Worm (Caenorhabditis elegans) whole organism, L4 larva: Measurements from ENCODE around the gene jamp-1.

Experiments used
- D1046.2 ChIP-seq: fragments of 200-800 bp; sonication (Bioruptor generic); IDR thresholded peaks from 2 replicates; pipeline ENCODE4 v1.3.6; 2022; ENCODE audit warnings: missing genetic modification characterization, missing compliant biosample characterization
- F37D6.2 ChIP-seq: sonication (generic microtip); optimal IDR thresholded peaks from 2 replicates; lab custom pipeline; 2016; ENCODE audit warnings: mild to moderate bottlenecking, missing genetic modification characterization, missing compliant biosample characterization
- R02D3.7 ChIP-seq: fragments of 150-350 bp; sonication (generic microtip); optimal IDR thresholded peaks from 3 replicates; lab custom pipeline; 2014; ENCODE audit warnings: missing biosample characterization, missing genetic modification characterization
- ZK546.5 ChIP-seq, 2 experiments: sonication (generic microtip); optimal IDR thresholded peaks; 2 replicates each; lab custom pipeline; 2017; ENCODE audit warnings: missing biosample characterization in 2 of 2, missing genetic modification characterization in 2 of 2
- aly-2 ChIP-seq: sonication (generic microtip); optimal IDR thresholded peaks from 2 replicates; lab custom pipeline; 2018; ENCODE audit warnings: missing biosample characterization, missing genetic modification characterization
- arid-1 ChIP-seq: fragments of 200-800 bp; sonication (Bioruptor generic); conservative IDR thresholded peaks from 2 replicates; pipeline ENCODE4 v1.3.6; 2022; ENCODE audit warnings: missing genetic modification reagents, missing genetic modification characterization, missing compliant biosample characterization
- attf-4 ChIP-seq: sonication (generic microtip); optimal IDR thresholded peaks from 3 replicates; lab custom pipeline; 2017; ENCODE audit warnings: missing biosample characterization, missing genetic modification characterization
- ceh-20 ChIP-seq: fragments of 200-800 bp; sonication (Bioruptor generic); IDR thresholded peaks from 2 replicates; pipeline ENCODE4 v1.3.6; 2022; ENCODE audit warnings: missing genetic modification reagents, missing genetic modification characterization, missing compliant biosample characterization
- ceh-82 ChIP-seq: sonication (generic microtip); optimal IDR thresholded peaks from 2 replicates; lab custom pipeline; 2017; ENCODE audit warnings: missing biosample characterization, missing genetic modification characterization
- ctbp-1 ChIP-seq: fragments of 200-800 bp; sonication (Bioruptor generic); IDR thresholded peaks from 2 replicates; pipeline ENCODE4 v1.3.6; 2022; ENCODE audit warnings: missing genetic modification reagents, missing genetic modification characterization, missing compliant biosample characterization
- duxl-1 ChIP-seq: sonication (generic microtip); optimal IDR thresholded peaks from 2 replicates; lab custom pipeline; 2016; ENCODE audit warnings: mild to moderate bottlenecking, missing genetic modification characterization, moderate library complexity, missing compliant biosample characterization; ENCODE audit not compliant: poor library complexity
- dve-1 ChIP-seq: sonication (generic microtip); optimal IDR thresholded peaks from 2 replicates; lab custom pipeline; 2017; ENCODE audit warnings: antibody characterized with exemption, mild to moderate bottlenecking, missing genetic modification characterization, missing compliant biosample characterization; ENCODE audit not compliant: insufficient read depth
- egl-43 ChIP-seq: fragments of 200-800 bp; sonication (Bioruptor generic); IDR thresholded peaks from 2 replicates; pipeline ENCODE4 v1.3.6; 2022; ENCODE audit warnings: missing genetic modification reagents, missing genetic modification characterization, missing compliant biosample characterization
- fos-1 ChIP-seq: fragments of 150-350 bp; optimal IDR thresholded peaks from 2 replicates; lab custom pipeline; 2014; ENCODE audit warnings: missing biosample characterization, missing genetic modification characterization
- hlh-11 ChIP-seq: fragments of 200-800 bp; sonication (Bioruptor generic); optimal IDR thresholded peaks from 2 replicates; lab custom pipeline; 2018; ENCODE audit warnings: mild to moderate bottlenecking, missing genetic modification characterization, missing compliant biosample characterization
- lim-7 ChIP-seq: fragments of 200-800 bp; sonication (Bioruptor generic); IDR thresholded peaks from 2 replicates; pipeline ENCODE4 v1.3.6; 2022; ENCODE audit warnings: missing genetic modification characterization, missing compliant biosample characterization
- lin-39 ChIP-seq: fragments of 150-350 bp; optimal IDR thresholded peaks from 2 replicates; lab custom pipeline; 2014; ENCODE audit warnings: missing biosample characterization, missing genetic modification reagents, missing genetic modification characterization
- madf-5 ChIP-seq, 2 experiments: fragments of 200-800 bp; sonication (Bioruptor generic); IDR thresholded peaks; 2 replicates each; pipeline ENCODE4 v1.3.6; 2022; ENCODE audit warnings: missing compliant biosample characterization in 2 of 2, missing genetic modification characterization in 2 of 2
- mdl-1 ChIP-seq, 2 experiments: fragments of 150-350 bp in 1 of 2; sonication (generic microtip) in 1 of 2; optimal IDR thresholded peaks; 2 replicates each; lab custom pipeline; 2014 to 2017; ENCODE audit warnings: missing biosample characterization in 2 of 2, missing genetic modification characterization in 2 of 2
- mdt-29 ChIP-seq: fragments of 200-800 bp; sonication (Bioruptor generic); IDR thresholded peaks from 2 replicates; pipeline ENCODE4 v1.3.6; 2022; ENCODE audit warnings: missing genetic modification reagents, missing genetic modification characterization, missing compliant biosample characterization
- mes-2 ChIP-seq: sonication (generic microtip); optimal IDR thresholded peaks from 2 replicates; lab custom pipeline; 2016; ENCODE audit warnings: missing genotype, mild to moderate bottlenecking, missing genetic modification characterization, missing compliant biosample characterization; ENCODE audit not compliant: poor library complexity, severe bottlenecking
- mxl-2 ChIP-seq: fragments of 200-800 bp; sonication (Bioruptor generic); conservative IDR thresholded peaks from 2 replicates; pipeline ENCODE4 v1.3.6; 2022; ENCODE audit warnings: missing genetic modification reagents, missing genetic modification characterization, missing compliant biosample characterization
- nhr-10 ChIP-seq: fragments of 150-350 bp; optimal IDR thresholded peaks from 2 replicates; lab custom pipeline; 2014; ENCODE audit warnings: missing biosample characterization, missing genetic modification characterization
- nhr-237 ChIP-seq: sonication (generic microtip); optimal IDR thresholded peaks from 2 replicates; lab custom pipeline; 2017; ENCODE audit warnings: missing biosample characterization, missing genetic modification characterization
- nhr-48 ChIP-seq: sonication (generic microtip); optimal IDR thresholded peaks from 2 replicates; lab custom pipeline; 2016; ENCODE audit warnings: mild to moderate bottlenecking, missing genetic modification characterization, missing compliant biosample characterization
- nhr-76 ChIP-seq: fragments of 150-350 bp; optimal IDR thresholded peaks from 2 replicates; lab custom pipeline; 2014; ENCODE audit warnings: missing biosample characterization, missing genetic modification characterization
- php-3 ChIP-seq: fragments of 200-800 bp; sonication (Bioruptor generic); IDR thresholded peaks from 2 replicates; pipeline ENCODE4 v1.3.6; 2022; ENCODE audit warnings: missing genetic modification reagents, missing genetic modification characterization, missing compliant biosample characterization
- pqm-1 ChIP-seq: sonication (generic microtip); optimal IDR thresholded peaks from 2 replicates; lab custom pipeline; 2017; ENCODE audit warnings: missing biosample characterization, missing genetic modification characterization
- sdz-12 ChIP-seq: fragments of 200-800 bp; sonication (Bioruptor generic); optimal IDR thresholded peaks from 2 replicates; lab custom pipeline; 2018; ENCODE audit warnings: mild to moderate bottlenecking, missing genetic modification characterization, missing compliant biosample characterization
- skn-1 ChIP-seq: fragments of 150-350 bp; optimal IDR thresholded peaks from 2 replicates; lab custom pipeline; 2014; ENCODE audit warnings: missing biosample characterization, missing genetic modification characterization
- snpc-4 ChIP-seq: fragments of 150-350 bp; optimal IDR thresholded peaks from 2 replicates; lab custom pipeline; 2014; ENCODE audit warnings: missing biosample characterization, missing genetic modification characterization
- spr-1 ChIP-seq: sonication (generic microtip); optimal IDR thresholded peaks from 2 replicates; lab custom pipeline; 2016; ENCODE audit warnings: mild to moderate bottlenecking, missing genetic modification characterization, missing compliant biosample characterization
- spr-3 ChIP-seq: fragments of 200-800 bp; sonication (Bioruptor generic); optimal IDR thresholded peaks from 2 replicates; lab custom pipeline; 2018; ENCODE audit warnings: mild to moderate bottlenecking, missing genetic modification characterization, missing compliant biosample characterization
- tag-97 ChIP-seq: fragments of 200-800 bp; sonication (Bioruptor generic); IDR thresholded peaks from 2 replicates; pipeline ENCODE4 v1.3.6; 2022; ENCODE audit warnings: missing genetic modification characterization, missing compliant biosample characterization
- tra-1 ChIP-seq: fragments of 200-800 bp; sonication (Bioruptor generic); IDR thresholded peaks from 2 replicates; pipeline ENCODE4 v1.3.6; 2022; ENCODE audit warnings: missing genetic modification reagents, missing genetic modification characterization, missing compliant biosample characterization
- unc-39 ChIP-seq: sonication (generic microtip); optimal IDR thresholded peaks from 2 replicates; lab custom pipeline; 2017; ENCODE audit warnings: missing biosample characterization, missing genetic modification characterization
- vab-7 ChIP-seq: fragments of 200-800 bp; sonication (Bioruptor generic); IDR thresholded peaks from 2 replicates; pipeline ENCODE4 v1.3.6; 2022; ENCODE audit warnings: missing genetic modification reagents, missing genetic modification characterization, missing compliant biosample characterization
- zfp-2 ChIP-seq: sonication (generic microtip); optimal IDR thresholded peaks from 2 replicates; lab custom pipeline; 2016; ENCODE audit warnings: mild to moderate bottlenecking, missing genetic modification characterization, missing compliant biosample characterization
- zip-11 ChIP-seq: fragments of 200-800 bp; sonication (Bioruptor generic); IDR thresholded peaks from 2 replicates; pipeline ENCODE4 v1.3.6; 2022; ENCODE audit warnings: missing genetic modification characterization, missing compliant biosample characterization
- zip-2 ChIP-seq: fragments of 150-350 bp; optimal IDR thresholded peaks from 2 replicates; lab custom pipeline; 2014; ENCODE audit warnings: missing biosample characterization, missing genetic modification characterization

Gene jamp-1

ce11 chrV:6098755-6099155, 47.7 kb upstream of the jamp-1 start (continued):
- no peak for TF ChIP-seq lin-39 (tag; lab: Kevin White, UChicago)
- no peak for TF ChIP-seq nhr-237 (tag; lab: Kevin White, UChicago)
- TF ChIP-seq zip-11: no peak
- no peak for TF ChIP-seq arid-1
- peak; percentile 37 for TF ChIP-seq nhr-48 (tag; lab: Kevin White, UChicago)
- TF ChIP-seq duxl-1: peak; percentile 44
- no peak for TF ChIP-seq vab-7 (GFP tag; lab: Robert Waterston, UW)
- TF ChIP-seq ZK546.5 (tag; optimal IDR thresholded peaks at IDR 0.05; lab: Kevin White, UChicago): no peak
- TF ChIP-seq hlh-11 (tag; lab: Kevin White, UChicago): peak; percentile 6
- no peak for TF ChIP-seq php-3 (GFP tag; lab: Robert Waterston, UW)
- TF ChIP-seq mes-2 (tag; lab: Kevin White, UChicago): no peak
- TF ChIP-seq mxl-2: no peak
- no peak for TF ChIP-seq ctbp-1 (GFP tag; lab: Robert Waterston, UW)
- TF ChIP-seq F37D6.2: no peak
- TF ChIP-seq nhr-76 (tag; lab: Kevin White, UChicago): no peak
- peak; percentile 10 for TF ChIP-seq pqm-1
- TF ChIP-seq zip-2 (tag; lab: Kevin White, UChicago): peak; percentile 32
- no peak for TF ChIP-seq madf-5 (GFP tag; IDR thresholded peaks at IDR 0.05; lab: Robert Waterston, UW)
- no peak for TF ChIP-seq spr-3 (GFP tag; lab: Kevin White, UChicago)
- TF ChIP-seq egl-43 (GFP tag; lab: Robert Waterston, UW): no peak
- no peak for TF ChIP-seq R02D3.7 (tag; lab: Kevin White, UChicago)
- TF ChIP-seq ceh-82 (tag; lab: Kevin White, UChicago): no peak
- no peak for TF ChIP-seq lim-7 (GFP tag; lab: Robert Waterston, UW)
- peak; percentile 14 for TF ChIP-seq nhr-10 (tag; lab: Kevin White, UChicago)
- TF ChIP-seq attf-4 (tag; lab: Kevin White, UChicago): no peak
- TF ChIP-seq fos-1: peak; percentile 3
- no peak for TF ChIP-seq spr-1 (tag; lab: Kevin White, UChicago)
- no peak for TF ChIP-seq D1046.2
- no peak for TF ChIP-seq aly-2
- peak; percentile 36 for TF ChIP-seq dve-1
- TF ChIP-seq unc-39 (tag; lab: Kevin White, UChicago): no peak
- TF ChIP-seq ceh-20 (GFP tag; lab: Robert Waterston, UW): no peak
- TF ChIP-seq skn-1 (tag; lab: Kevin White, UChicago): no peak

- TF ChIP-seq nhr-237 (tag; lab: Kevin White, UChicago) (no peak), zfp-2 (tag; lab: Kevin White, UChicago) (no peak), mdt-29 (GFP tag; lab: Robert Waterston, UW) (no peak), ceh-20 (GFP tag; lab: Robert Waterston, UW) (no peak), nhr-76 (tag; lab: Kevin White, UChicago) (no peak), mdl-1 (tag; optimal IDR thresholded peaks at IDR 0.05; lab: Kevin White, UChicago) (no peak), snpc-4 (tag; lab: Kevin White, UChicago) (no peak), mxl-2 (no peak), tag-97 (GFP tag; lab: Robert Waterston, UW) (no peak), mes-2 (tag; lab: Kevin White, UChicago) (no peak), ceh-82 (tag; lab: Kevin White, UChicago) (no peak), tra-1 (GFP tag; lab: Robert Waterston, UW) (no peak), sdz-12 (GFP tag; lab: Kevin White, UChicago) (no peak), D1046.2 (no peak)
Measured at ce11 chrV:6096559-6097155, 45.6 kb upstream of the jamp-1 start, which contains the start of gene smut-1. smut-1 (plus strand) TSS chrV:6097105.
